Worm (Caenorhabditis elegans) whole organism, early embryonic: Measurements from ENCODE around the gene srt-22.

Experiments used
- aly-1 ChIP-seq: sonication (generic microtip); optimal IDR thresholded peaks from 2 replicates; lab custom pipeline; 2016; ENCODE audit warnings: missing genetic modification characterization, missing compliant biosample characterization
- ama-1 ChIP-seq: fragments of 150-350 bp; optimal IDR thresholded peaks from 2 replicates; lab custom pipeline; 2014
- ceh-13 ChIP-seq: fragments of 200-800 bp; sonication (Bioruptor generic); optimal IDR thresholded peaks from 2 replicates; lab custom pipeline; 2018; ENCODE audit warnings: mild to moderate bottlenecking, missing genetic modification characterization, missing compliant biosample characterization
- ceh-36 ChIP-seq: sonication (generic microtip); optimal IDR thresholded peaks from 2 replicates; lab custom pipeline; 2016; ENCODE audit warnings: missing genetic modification characterization, inconsistent platforms, missing compliant biosample characterization
- hmbx-1 ChIP-seq: sonication (generic microtip); optimal IDR thresholded peaks from 2 replicates; lab custom pipeline; 2016; ENCODE audit warnings: mild to moderate bottlenecking, missing genetic modification characterization, missing compliant biosample characterization
- pes-1 ChIP-seq: fragments of 200-800 bp; sonication (Bioruptor generic); IDR thresholded peaks from 2 replicates; pipeline ENCODE4 v1.3.6; 2022; ENCODE audit warnings: missing genetic modification reagents, missing genetic modification characterization, missing compliant biosample characterization
- sea-1 ChIP-seq: fragments of 200-800 bp; sonication (Bioruptor generic); conservative IDR thresholded peaks from 2 replicates; pipeline ENCODE4 v1.3.6; 2022; ENCODE audit warnings: missing genetic modification characterization, missing compliant biosample characterization

- no peak for TF ChIP-seq ama-1 (lab: Kevin White, UChicago)
- no peak for TF ChIP-seq sea-1 (GFP tag; lab: Robert Waterston, UW)
- no peak for TF ChIP-seq aly-1 (tag; lab: Kevin White, UChicago)
- TF ChIP-seq hmbx-1 (tag; lab: Kevin White, UChicago) = no peak
- TF ChIP-seq pes-1 (GFP tag; lab: Robert Waterston, UW) = no peak
- no peak for TF ChIP-seq ceh-13 (GFP tag; lab: Kevin White, UChicago)
- no peak for TF ChIP-seq ceh-36 (tag; lab: Kevin White, UChicago)
Observed at ce11 chrV:15281279-15281949, 34.3 kb downstream of the srt-22 start, which contains the start of the genes srw-19 and srx-51.
